Worm (Caenorhabditis elegans) whole organism, L4 larva: ENCODE measurements around the gene nspd-6.

ENCODE experiments used
- D1046.2 ChIP-seq: fragments of 200-800 bp; sonication (Bioruptor generic); IDR thresholded peaks from 2 replicates; pipeline ENCODE4 v1.3.6; 2022; ENCODE audit warnings: missing genetic modification characterization, missing compliant biosample characterization
- R02D3.7 ChIP-seq: fragments of 150-350 bp; sonication (generic microtip); optimal IDR thresholded peaks from 3 replicates; lab custom pipeline; 2014; ENCODE audit warnings: missing biosample characterization, missing genetic modification characterization
- Y75B8A.6 ChIP-seq: fragments of 200-800 bp; sonication (Bioruptor generic); IDR thresholded peaks from 2 replicates; pipeline ENCODE4 v1.3.6; 2022; ENCODE audit warnings: missing genetic modification reagents, missing genetic modification characterization, missing compliant biosample characterization
- aha-1 ChIP-seq: fragments of 150-350 bp; peaks from one replicate; lab custom pipeline; 2014; ENCODE audit warnings: missing biosample characterization, missing genetic modification characterization
- aly-2 ChIP-seq: sonication (generic microtip); optimal IDR thresholded peaks from 2 replicates; lab custom pipeline; 2018; ENCODE audit warnings: missing biosample characterization, missing genetic modification characterization
- ama-1 ChIP-seq: fragments of 150-350 bp; optimal IDR thresholded peaks from 2 replicates; lab custom pipeline; 2014; ENCODE audit warnings: inconsistent platforms, mixed read lengths
- ceh-28 ChIP-seq: fragments of 150-350 bp; optimal IDR thresholded peaks from 2 replicates; lab custom pipeline; 2014; ENCODE audit warnings: missing biosample characterization, missing genetic modification reagents, missing genetic modification characterization
- ces-1 ChIP-seq: fragments of 150-350 bp; sonication (generic microtip); optimal IDR thresholded peaks from 4 replicates; lab custom pipeline; 2014; ENCODE audit warnings: missing biosample characterization, missing genetic modification reagents, missing genetic modification characterization
- ctbp-1 ChIP-seq: fragments of 200-800 bp; sonication (Bioruptor generic); IDR thresholded peaks from 2 replicates; pipeline ENCODE4 v1.3.6; 2022; ENCODE audit warnings: missing genetic modification reagents, missing genetic modification characterization, missing compliant biosample characterization
- daf-8 ChIP-seq: fragments of 200-800 bp; sonication (Bioruptor generic); IDR thresholded peaks from 2 replicates; pipeline ENCODE4 v1.3.6; 2022; ENCODE audit warnings: missing genetic modification characterization, missing compliant biosample characterization
- dmd-8 ChIP-seq: fragments of 200-800 bp; sonication (Bioruptor generic); IDR thresholded peaks from 2 replicates; pipeline ENCODE4 v1.3.6; 2022; ENCODE audit warnings: missing genetic modification characterization, missing compliant biosample characterization
- dmd-9 ChIP-seq: fragments of 200-800 bp; sonication (Bioruptor generic); IDR thresholded peaks from 2 replicates; pipeline ENCODE4 v1.3.6; 2022; ENCODE audit warnings: missing genetic modification reagents, missing genetic modification characterization, missing compliant biosample characterization
- duxl-1 ChIP-seq: sonication (generic microtip); optimal IDR thresholded peaks from 2 replicates; lab custom pipeline; 2016; ENCODE audit warnings: mild to moderate bottlenecking, missing genetic modification characterization, moderate library complexity, missing compliant biosample characterization; ENCODE audit not compliant: poor library complexity
- dve-1 ChIP-seq: sonication (generic microtip); optimal IDR thresholded peaks from 2 replicates; lab custom pipeline; 2017; ENCODE audit warnings: antibody characterized with exemption, mild to moderate bottlenecking, missing genetic modification characterization, missing compliant biosample characterization; ENCODE audit not compliant: insufficient read depth
- egl-27 ChIP-seq: sonication (generic microtip); optimal IDR thresholded peaks from 3 replicates; lab custom pipeline; 2017; ENCODE audit warnings: missing biosample characterization, missing genetic modification reagents, missing genetic modification characterization
- egl-43 ChIP-seq: fragments of 200-800 bp; sonication (Bioruptor generic); IDR thresholded peaks from 2 replicates; pipeline ENCODE4 v1.3.6; 2022; ENCODE audit warnings: missing genetic modification reagents, missing genetic modification characterization, missing compliant biosample characterization
- fkh-10 ChIP-seq: fragments of 150-350 bp; optimal IDR thresholded peaks from 2 replicates; lab custom pipeline; 2014; ENCODE audit warnings: missing biosample characterization, missing genetic modification reagents, missing genetic modification characterization
- fos-1 ChIP-seq: fragments of 150-350 bp; optimal IDR thresholded peaks from 2 replicates; lab custom pipeline; 2014; ENCODE audit warnings: missing biosample characterization, missing genetic modification characterization
- hlh-30 ChIP-seq: sonication (generic microtip); optimal IDR thresholded peaks from 2 replicates; lab custom pipeline; 2017; ENCODE audit warnings: antibody characterized with exemption, mild to moderate bottlenecking, missing genetic modification characterization, missing compliant biosample characterization; ENCODE audit not compliant: insufficient read depth
- hmg-1.1 ChIP-seq: fragments of 200-800 bp; sonication (Bioruptor generic); IDR thresholded peaks from 2 replicates; pipeline ENCODE4 v1.3.6; 2022; ENCODE audit warnings: missing genetic modification reagents, missing genetic modification characterization, missing compliant biosample characterization
- jun-1 ChIP-seq: fragments of 150-350 bp; optimal IDR thresholded peaks from 2 replicates; lab custom pipeline; 2014; ENCODE audit warnings: missing biosample characterization, missing genetic modification reagents, missing genetic modification characterization
- lin-15B ChIP-seq: fragments of 150-350 bp; sonication (generic microtip); optimal IDR thresholded peaks from 3 replicates; lab custom pipeline; 2014; ENCODE audit warnings: missing biosample characterization, missing genetic modification characterization
- lin-38 ChIP-seq: fragments of 200-800 bp; sonication (Bioruptor generic); IDR thresholded peaks from 2 replicates; pipeline ENCODE4 v1.3.6; 2022; ENCODE audit warnings: missing genetic modification reagents, missing genetic modification characterization, missing compliant biosample characterization
- lsy-2 ChIP-seq, 2 experiments: fragments of 150-350 bp in 1 of 2; sonication (generic microtip) in 1 of 2; optimal IDR thresholded peaks; 2 replicates each; lab custom pipeline; 2014 to 2017; ENCODE audit warnings: missing biosample characterization in 2 of 2, missing genetic modification characterization in 2 of 2
- mdl-1 ChIP-seq, 2 experiments: fragments of 150-350 bp in 1 of 2; sonication (generic microtip) in 1 of 2; optimal IDR thresholded peaks; 2 replicates each; lab custom pipeline; 2014 to 2017; ENCODE audit warnings: missing biosample characterization in 2 of 2, missing genetic modification characterization in 2 of 2
- mep-1 ChIP-seq: fragments of 150-350 bp; sonication (generic microtip); optimal IDR thresholded peaks from 3 replicates; lab custom pipeline; 2014; ENCODE audit warnings: missing biosample characterization, missing genetic modification characterization
- mes-2 ChIP-seq: sonication (generic microtip); optimal IDR thresholded peaks from 2 replicates; lab custom pipeline; 2016; ENCODE audit warnings: missing genotype, mild to moderate bottlenecking, missing genetic modification characterization, missing compliant biosample characterization; ENCODE audit not compliant: poor library complexity, severe bottlenecking
- mxl-2 ChIP-seq: fragments of 200-800 bp; sonication (Bioruptor generic); conservative IDR thresholded peaks from 2 replicates; pipeline ENCODE4 v1.3.6; 2022; ENCODE audit warnings: missing genetic modification reagents, missing genetic modification characterization, missing compliant biosample characterization
- nhr-28 ChIP-seq: fragments of 150-350 bp; optimal IDR thresholded peaks from 2 replicates; lab custom pipeline; 2014; ENCODE audit warnings: missing biosample characterization, missing genetic modification characterization
- nhr-42 ChIP-seq: fragments of 200-800 bp; sonication (Bioruptor generic); IDR thresholded peaks from 2 replicates; pipeline ENCODE4 v1.3.6; 2022; ENCODE audit warnings: missing genetic modification characterization, missing compliant biosample characterization
- nhr-6 ChIP-seq: fragments of 150-350 bp; optimal IDR thresholded peaks from 2 replicates; lab custom pipeline; 2014; ENCODE audit warnings: missing biosample characterization, missing genetic modification characterization
- nhr-77 ChIP-seq: fragments of 150-350 bp; optimal IDR thresholded peaks from 2 replicates; lab custom pipeline; 2014; ENCODE audit warnings: missing biosample characterization, missing genetic modification characterization
- snpc-4 ChIP-seq: fragments of 150-350 bp; optimal IDR thresholded peaks from 2 replicates; lab custom pipeline; 2014; ENCODE audit warnings: missing biosample characterization, missing genetic modification characterization
- spr-1 ChIP-seq: sonication (generic microtip); optimal IDR thresholded peaks from 2 replicates; lab custom pipeline; 2016; ENCODE audit warnings: mild to moderate bottlenecking, missing genetic modification characterization, missing compliant biosample characterization
- unc-62 ChIP-seq, 3 experiments: fragments of 150-350 bp in 1 of 3; sonication (generic microtip); optimal IDR thresholded peaks in 2 of 3; peaks in 1 of 3; 1 replicate in 1 of 3; 2 replicates in 2 of 3; lab custom pipeline; 2014 to 2017; ENCODE audit warnings: missing biosample characterization in 3 of 3, missing genetic modification characterization in 3 of 3, missing genetic modification reagents in 3 of 3, missing genotype in 1 of 3
- vab-7 ChIP-seq: fragments of 200-800 bp; sonication (Bioruptor generic); IDR thresholded peaks from 2 replicates; pipeline ENCODE4 v1.3.6; 2022; ENCODE audit warnings: missing genetic modification reagents, missing genetic modification characterization, missing compliant biosample characterization
- zfp-2 ChIP-seq: sonication (generic microtip); optimal IDR thresholded peaks from 2 replicates; lab custom pipeline; 2016; ENCODE audit warnings: mild to moderate bottlenecking, missing genetic modification characterization, missing compliant biosample characterization
- zfp-3 ChIP-seq: fragments of 200-800 bp; sonication (Bioruptor generic); conservative IDR thresholded peaks from 2 replicates; pipeline ENCODE4 v1.3.6; 2022; ENCODE audit warnings: missing genetic modification reagents, missing genetic modification characterization, missing compliant biosample characterization
- zip-11 ChIP-seq: fragments of 200-800 bp; sonication (Bioruptor generic); IDR thresholded peaks from 2 replicates; pipeline ENCODE4 v1.3.6; 2022; ENCODE audit warnings: missing genetic modification characterization, missing compliant biosample characterization
- zip-2 ChIP-seq: fragments of 150-350 bp; optimal IDR thresholded peaks from 2 replicates; lab custom pipeline; 2014; ENCODE audit warnings: missing biosample characterization, missing genetic modification characterization

The nspd-6 gene

DNA sequence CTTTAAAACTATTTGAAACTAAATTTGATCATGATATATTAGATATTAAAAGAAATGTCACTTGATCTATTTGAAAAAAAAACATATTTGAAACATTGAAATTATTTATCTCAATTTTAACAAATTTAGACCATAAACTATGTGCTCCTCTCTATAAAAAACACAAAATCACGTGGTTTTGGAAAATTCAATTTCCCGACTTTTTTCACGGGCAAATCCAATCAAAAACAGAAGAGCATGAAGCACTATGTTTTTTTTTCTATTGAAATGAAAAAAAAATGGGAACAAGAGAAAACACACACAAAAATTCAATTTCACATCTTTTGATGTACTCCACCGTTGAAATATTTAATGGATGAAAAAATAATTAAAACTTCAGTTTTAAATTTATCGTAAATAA is 26.3 kb downstream of the nspd-6 start (continued):
- TF ChIP-seq snpc-4 (tag; lab: Kevin White, UChicago) (no peak), lin-15B (tag; lab: Kevin White, UChicago) (no peak), mxl-2 (GFP tag; lab: Robert Waterston, UW) (no peak), zfp-3 (GFP tag; lab: Robert Waterston, UW) (no peak), ctbp-1 (GFP tag; lab: Robert Waterston, UW) (0 out of 2 replicates have a peak, but pooled peaks have one; percentile 22), Y75B8A.6 (GFP tag; lab: Robert Waterston, UW) (no peak), spr-1 (tag; lab: Kevin White, UChicago) (no peak), vab-7 (GFP tag; lab: Robert Waterston, UW) (no peak)

DNA sequence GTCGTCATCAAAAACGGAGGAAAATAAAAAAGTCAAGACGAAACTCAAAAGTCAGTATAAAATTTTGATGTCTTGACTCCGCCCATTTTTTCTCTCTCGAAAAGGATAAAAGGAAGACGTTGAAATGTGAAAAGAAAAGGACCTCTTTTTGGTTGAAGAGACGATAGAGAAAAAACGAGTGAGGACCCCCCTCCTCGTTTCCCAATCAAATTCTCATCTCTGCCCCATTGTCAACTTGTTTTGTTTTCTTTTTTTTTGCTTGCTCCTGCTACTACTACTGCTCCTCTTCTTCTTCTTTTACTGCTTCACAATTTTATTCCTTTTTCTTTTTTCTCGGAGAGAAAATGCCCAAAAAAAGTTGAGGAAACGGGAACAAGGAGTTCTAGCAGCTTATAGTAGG is 27.7 kb downstream of the nspd-6 start:
- peak; percentile 62 for TF ChIP-seq ces-1 (GFP tag; lab: Kevin White, UChicago)
- no peak for TF ChIP-seq duxl-1 (tag; lab: Kevin White, UChicago)
- TF ChIP-seq fos-1 (tag; lab: Kevin White, UChicago) = no peak
- TF ChIP-seq mes-2 (tag; lab: Kevin White, UChicago) = no peak
- TF ChIP-seq ctbp-1 (GFP tag; lab: Robert Waterston, UW) = 0 out of 2 replicates have a peak, but pooled peaks have one; percentile 59
- no peak for TF ChIP-seq mdl-1 (tag; optimal IDR thresholded peaks at IDR 0.05; lab: Kevin White, UChicago)
- peak; percentile 95 for TF ChIP-seq fkh-10
- TF ChIP-seq lsy-2 (tag; optimal IDR thresholded peaks at IDR 0.05; lab: Kevin White, UChicago) = peak in 1 of 2 experiments; percentile 24

DNA sequence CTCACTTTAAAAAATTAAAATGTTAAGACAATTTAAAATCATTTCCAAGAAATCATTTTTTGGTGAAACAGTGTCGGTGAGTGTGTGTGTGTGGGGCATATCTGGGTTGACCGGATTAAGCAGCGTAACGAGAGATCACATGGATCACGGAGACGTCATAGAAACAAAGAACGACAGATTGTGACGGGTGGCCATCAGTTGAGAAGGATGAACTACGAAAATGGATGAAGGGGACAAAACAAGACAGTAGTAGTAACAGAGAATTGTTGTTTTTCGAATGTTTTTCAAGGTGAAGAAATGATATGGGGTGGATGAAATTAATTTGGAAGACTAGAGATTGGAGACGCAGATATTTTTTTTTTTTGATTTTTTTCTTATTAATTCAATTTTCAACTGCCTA is 29.0 kb downstream of the nspd-6 start:
- TF ChIP-seq mdl-1 (tag; optimal IDR thresholded peaks at IDR 0.05; lab: Kevin White, UChicago) (peak in 1 of 2 experiments; percentile 11), hlh-30 (tag; lab: Kevin White, UChicago) (peak; percentile 38), nhr-42 (GFP tag; lab: Robert Waterston, UW) (no peak), nhr-28 (peak; percentile 35), aha-1 (tag; lab: Kevin White, UChicago) (peak; percentile 80)

DNA sequence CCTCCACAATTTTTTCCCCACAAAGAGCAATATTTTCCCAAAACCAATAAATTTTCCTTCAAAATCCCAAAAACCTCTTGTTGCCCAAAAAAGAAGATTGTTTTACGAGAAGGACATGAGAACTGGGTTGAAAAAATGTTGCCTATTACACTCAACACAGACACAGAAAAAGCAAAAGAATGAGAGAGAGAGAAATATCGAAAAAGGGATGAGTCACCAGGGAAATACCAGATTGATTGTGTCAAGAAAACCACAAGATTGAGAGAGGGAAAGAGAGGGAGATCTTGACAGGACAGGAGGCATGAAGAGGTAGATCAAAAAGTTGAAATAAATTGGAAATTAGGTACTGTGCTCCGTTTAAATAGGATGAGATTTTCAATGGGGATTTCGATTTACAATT is 30.7 kb downstream of the nspd-6 start:
- TF ChIP-seq hmg-1.1 = 0 out of 2 replicates have a peak, but pooled peaks have one; percentile 13
- no peak for TF ChIP-seq dmd-9
- TF ChIP-seq egl-43 (GFP tag; lab: Robert Waterston, UW) = no peak
- no peak for TF ChIP-seq egl-27 (tag; lab: Kevin White, UChicago)
- no peak for TF ChIP-seq daf-8 (GFP tag; lab: Robert Waterston, UW)
- TF ChIP-seq zip-2 (tag; lab: Kevin White, UChicago) = no peak
- TF ChIP-seq D1046.2 (GFP tag; lab: Robert Waterston, UW) = no peak
- no peak for TF ChIP-seq mxl-2 (GFP tag; lab: Robert Waterston, UW)
- no peak for TF ChIP-seq dmd-8
- no peak for TF ChIP-seq mdl-1 (tag; optimal IDR thresholded peaks at IDR 0.05; lab: Kevin White, UChicago)
- no peak for TF ChIP-seq nhr-77
- TF ChIP-seq spr-1 (tag; lab: Kevin White, UChicago) = no peak
- no peak for TF ChIP-seq ama-1 (lab: Kevin White, UChicago)
- peak; percentile 60 for TF ChIP-seq mep-1 (tag; lab: Kevin White, UChicago)
- TF ChIP-seq zfp-2 (tag; lab: Kevin White, UChicago) = no peak
- peak; percentile 44 for TF ChIP-seq dve-1
- no peak for TF ChIP-seq ces-1 (GFP tag; lab: Kevin White, UChicago)
- TF ChIP-seq unc-62 (GFP tag; optimal IDR thresholded peaks at IDR 0.05 in 1 of 2; lab: Kevin White, UChicago) = peak in 1 of 2 experiments; percentile 87
- TF ChIP-seq unc-62 (tag; optimal IDR thresholded peaks at IDR 0.05; lab: Kevin White, UChicago) = no peak
- peak in 1 of 2 experiments; percentile 22 for TF ChIP-seq lsy-2 (tag; optimal IDR thresholded peaks at IDR 0.05; lab: Kevin White, UChicago)
- no peak for TF ChIP-seq jun-1 (tag; lab: Kevin White, UChicago)
- TF ChIP-seq nhr-6 (tag; lab: Kevin White, UChicago) = peak; percentile 31
- no peak for TF ChIP-seq lin-38 (GFP tag; lab: Robert Waterston, UW)
- TF ChIP-seq nhr-42 (GFP tag; lab: Robert Waterston, UW) = no peak
- TF ChIP-seq ceh-28 = no peak
- no peak for TF ChIP-seq zip-11
- TF ChIP-seq aly-2 (tag; lab: Kevin White, UChicago) = no peak
- TF ChIP-seq R02D3.7 (tag; lab: Kevin White, UChicago) = no peak
